Worm (Caenorhabditis elegans): ENCODE results near the gene W03C9.6.
A peak's percentile ranks its signal among the peaks of the same experiment; 100 is the strongest.

- TF ChIP-seq lsy-2 (tag; optimal IDR thresholded peaks at IDR 0.05) (peak in 1 of 2 experiments; percentile 10), egl-27 (tag; optimal IDR thresholded peaks at IDR 0.05) (no peak), nhr-23 (tag; optimal IDR thresholded peaks at IDR 0.05) (no peak), peb-1 (tag; optimal IDR thresholded peaks at IDR 0.05) (no peak), nhr-11 (tag; optimal IDR thresholded peaks at IDR 0.05) (no peak)
Measured at ce11 chrII:11976727-11977259, 22.5 kb downstream of the W03C9.6 start.

Data from whole organism, L2 larva.